Fruit fly (Drosophila melanogaster) whole organism, adult: ENCODE measurements around the gene Eip74EF.

ENCODE experiments used
- CG11617 ChIP-seq: fragments of 200-800 bp; sonication (Bioruptor generic); optimal IDR thresholded peaks from 2 replicates; lab custom pipeline; 2017; ENCODE audit warnings: mild to moderate bottlenecking, missing biosample characterization, missing genetic modification reagents, missing genetic modification characterization
- CG12768 ChIP-seq: fragments of 200-800 bp; sonication (Bioruptor generic); optimal IDR thresholded peaks from 2 replicates; lab custom pipeline; 2017; ENCODE audit warnings: missing biosample characterization, missing genetic modification characterization, mild to moderate bottlenecking, moderate library complexity, missing genetic modification reagents
- CG14711 ChIP-seq: fragments of 200-800 bp; sonication (Bioruptor generic); optimal IDR thresholded peaks from 2 replicates; lab custom pipeline; 2018; ENCODE audit warnings: missing biosample characterization, mild to moderate bottlenecking, missing genetic modification characterization, moderate library complexity
- CG1620 ChIP-seq: fragments of 200-800 bp; sonication (Bioruptor generic); optimal IDR thresholded peaks from 2 replicates; lab custom pipeline; 2016; ENCODE audit warnings: missing biosample characterization, missing genetic modification characterization
- CG33017 ChIP-seq: fragments of 200-800 bp; sonication (Bioruptor generic); optimal IDR thresholded peaks from 2 replicates; lab custom pipeline; 2018; ENCODE audit warnings: missing biosample characterization, mild to moderate bottlenecking, missing genetic modification characterization, moderate library complexity
- CG5204 ChIP-seq: fragments of 200-800 bp; sonication (Bioruptor generic); optimal IDR thresholded peaks from 2 replicates; lab custom pipeline; 2016; ENCODE audit warnings: missing biosample characterization, missing genetic modification characterization
- CG7045 ChIP-seq: fragments of 200-800 bp; sonication (Bioruptor generic); optimal IDR thresholded peaks from 2 replicates; lab custom pipeline; 2017; ENCODE audit warnings: missing biosample characterization, mild to moderate bottlenecking, missing genetic modification characterization
- CG7101 ChIP-seq: fragments of 200-800 bp; sonication (Bioruptor generic); optimal IDR thresholded peaks from 2 replicates; lab custom pipeline; 2018; ENCODE audit warnings: missing biosample characterization, mild to moderate bottlenecking, missing genetic modification characterization, moderate library complexity
- Clk ChIP-seq: fragments of 200-800 bp; sonication (Bioruptor generic); optimal IDR thresholded peaks from 2 replicates; lab custom pipeline; 2017; ENCODE audit warnings: missing biosample characterization, missing genetic modification characterization
- Crg-1 ChIP-seq: fragments of 200-800 bp; sonication (Bioruptor generic); optimal IDR thresholded peaks from 2 replicates; lab custom pipeline; 2016; ENCODE audit warnings: missing biosample characterization, missing genetic modification characterization
- Hr96 ChIP-seq: fragments of 200-800 bp; sonication (Bioruptor generic); optimal IDR thresholded peaks from 2 replicates; lab custom pipeline; 2016; ENCODE audit warnings: missing biosample characterization, missing genetic modification characterization
- Mnt ChIP-seq: fragments of 200-800 bp; sonication (Bioruptor generic); optimal IDR thresholded peaks from 2 replicates; lab custom pipeline; 2016; ENCODE audit warnings: missing biosample characterization, mild to moderate bottlenecking, missing genetic modification characterization
- bab1 ChIP-seq: fragments of 200-800 bp; sonication (Bioruptor generic); optimal IDR thresholded peaks from 3 replicates; lab custom pipeline; 2019; ENCODE audit warnings: missing biosample characterization, mild to moderate bottlenecking, missing genetic modification characterization, moderate library complexity
- cic ChIP-seq: fragments of 200-800 bp; sonication (Bioruptor generic); optimal IDR thresholded peaks from 2 replicates; lab custom pipeline; 2017; ENCODE audit warnings: missing biosample characterization, mild to moderate bottlenecking, missing genetic modification characterization, moderate library complexity
- cnc ChIP-seq, 2 experiments: fragments of >200 bp; optimal IDR thresholded peaks; 2 replicates each; lab custom pipeline; 2017
- kay ChIP-seq: fragments of 200-800 bp; sonication (Bioruptor generic); peaks from one replicate; lab custom pipeline; 2016; ENCODE audit warnings: missing biosample characterization, missing genetic modification characterization, borderline replicate concordance
- ovo ChIP-seq: fragments of 200-800 bp; sonication (Bioruptor generic); optimal IDR thresholded peaks from 2 replicates; lab custom pipeline; 2016; ENCODE audit warnings: missing biosample characterization, missing genetic modification characterization
- pad ChIP-seq: fragments of 200-800 bp; sonication (Bioruptor generic); optimal IDR thresholded peaks from 3 replicates; lab custom pipeline; 2017; ENCODE audit warnings: missing biosample characterization, missing genetic modification characterization, mild to moderate bottlenecking, moderate library complexity, missing genetic modification reagents
- tj ChIP-seq: fragments of 200-800 bp; sonication (Bioruptor generic); optimal IDR thresholded peaks from 3 replicates; lab custom pipeline; 2017; ENCODE audit warnings: missing biosample characterization, mild to moderate bottlenecking, missing genetic modification characterization, moderate library complexity
- toe ChIP-seq: fragments of 200-800 bp; sonication (Bioruptor generic); optimal IDR thresholded peaks from 2 replicates; lab custom pipeline; 2016; ENCODE audit warnings: missing biosample characterization, missing genetic modification characterization

Gene Eip74EF

dm6 chr3L:17616876-17617279, 2.2 kb downstream of the Eip74EF start:
- TF ChIP-seq toe (GFP tag; lab: Kevin White, UChicago): no peak
- peak; percentile 9 for TF ChIP-seq CG7045 (GFP tag; lab: Kevin White, UChicago)
- no peak for TF ChIP-seq Clk (GFP tag; lab: Kevin White, UChicago)
- no peak for TF ChIP-seq tj (GFP tag; lab: Kevin White, UChicago)
- TF ChIP-seq Mnt (GFP tag; lab: Kevin White, UChicago): peak; percentile 62
- no peak for TF ChIP-seq Hr96 (GFP tag; lab: Kevin White, UChicago)
- no peak for TF ChIP-seq CG1620 (GFP tag; lab: Kevin White, UChicago)
- peak; percentile 5 for TF ChIP-seq CG7101 (tag; lab: Kevin White, UChicago)
- peak; percentile 39 for TF ChIP-seq Crg-1 (GFP tag; lab: Kevin White, UChicago)
- peak; percentile 33 for TF ChIP-seq CG33017 (tag; lab: Kevin White, UChicago)
- TF ChIP-seq CG12768: peak; percentile 76
- peak; percentile 19 for TF ChIP-seq CG11617 (GFP tag; lab: Kevin White, UChicago)
- no peak for TF ChIP-seq CG5204
- peak; percentile 92 for TF ChIP-seq cic (GFP tag; lab: Kevin White, UChicago)
- peak; percentile 10 for TF ChIP-seq pad
- no peak for TF ChIP-seq bab1 (GFP tag; lab: Kevin White, UChicago)
- no peak for TF ChIP-seq kay (GFP tag; lab: Kevin White, UChicago)
- no peak for TF ChIP-seq cnc (optimal IDR thresholded peaks at IDR 0.05; lab: Kevin White, UChicago)
- no peak for TF ChIP-seq CG14711 (tag; lab: Kevin White, UChicago)
- TF ChIP-seq ovo (GFP tag; lab: Kevin White, UChicago): peak; percentile 78

dm6 chr3L:17615838-17616237, 3.3 kb downstream of the Eip74EF start:
- TF ChIP-seq CG14711 (tag; lab: Kevin White, UChicago) (no peak), CG11617 (GFP tag; lab: Kevin White, UChicago) (no peak), CG7101 (tag; lab: Kevin White, UChicago) (no peak), cnc (optimal IDR thresholded peaks at IDR 0.05; lab: Kevin White, UChicago) (no peak), CG1620 (GFP tag; lab: Kevin White, UChicago) (no peak), Hr96 (GFP tag; lab: Kevin White, UChicago) (no peak), Mnt (GFP tag; lab: Kevin White, UChicago) (no peak)

DNA sequence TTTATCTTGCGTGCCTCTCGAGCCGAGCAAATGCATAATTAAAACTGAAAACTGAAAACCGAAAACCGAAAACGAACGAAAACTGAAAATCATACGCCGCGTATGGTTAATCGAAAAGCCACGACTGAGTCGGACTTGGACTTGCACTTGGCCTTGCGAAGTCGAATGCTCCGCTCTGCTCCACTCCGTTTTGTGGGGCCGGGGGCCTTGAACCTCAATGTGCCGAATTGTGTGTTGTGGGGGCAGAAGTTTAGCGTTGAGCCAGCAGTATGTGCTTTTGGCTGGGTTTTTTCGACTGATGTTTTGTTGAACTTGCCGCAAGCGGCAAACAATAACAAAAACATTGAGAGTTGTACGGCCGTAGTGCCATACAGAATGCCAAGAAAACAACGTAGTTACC, 3.8 kb downstream of the Eip74EF start:
- TF ChIP-seq kay (GFP tag; lab: Kevin White, UChicago) (no peak), tj (GFP tag; lab: Kevin White, UChicago) (peak; percentile 43), CG7045 (GFP tag; lab: Kevin White, UChicago) (no peak), pad (no peak)

dm6 chr3L:17613972-17614384, 5.1 kb downstream of the Eip74EF start:
- no peak for TF ChIP-seq CG14711 (tag; lab: Kevin White, UChicago)
- TF ChIP-seq tj (GFP tag; lab: Kevin White, UChicago): peak; percentile 68

DNA sequence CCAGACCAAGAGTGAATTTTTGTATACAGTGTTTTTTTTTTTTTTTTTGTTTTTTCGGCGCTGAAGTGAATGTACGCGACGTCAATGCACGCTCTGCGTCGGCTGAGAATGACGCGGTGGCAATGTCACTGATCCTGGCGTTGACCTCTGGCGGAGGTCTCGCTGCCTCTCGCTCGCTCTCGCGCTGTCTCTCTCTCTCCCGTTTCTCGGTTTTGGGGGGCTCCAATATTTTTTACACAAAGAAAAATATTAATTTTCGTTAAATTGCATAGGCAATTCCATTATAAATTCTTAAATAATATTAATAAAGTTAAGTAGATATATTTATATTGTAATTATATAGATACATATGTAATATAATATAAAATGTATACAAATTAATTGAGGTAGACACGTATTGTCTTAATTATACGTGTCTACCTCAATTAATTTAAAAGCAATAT, 5.8 kb downstream of the Eip74EF start:
- TF ChIP-seq ovo (GFP tag; lab: Kevin White, UChicago) (no peak), kay (GFP tag; lab: Kevin White, UChicago) (no peak), CG1620 (GFP tag; lab: Kevin White, UChicago) (no peak), CG7045 (GFP tag; lab: Kevin White, UChicago) (no peak), CG5204 (no peak), Hr96 (GFP tag; lab: Kevin White, UChicago) (no peak), cnc (optimal IDR thresholded peaks at IDR 0.05; lab: Kevin White, UChicago) (no peak), CG12768 (no peak)

DNA sequence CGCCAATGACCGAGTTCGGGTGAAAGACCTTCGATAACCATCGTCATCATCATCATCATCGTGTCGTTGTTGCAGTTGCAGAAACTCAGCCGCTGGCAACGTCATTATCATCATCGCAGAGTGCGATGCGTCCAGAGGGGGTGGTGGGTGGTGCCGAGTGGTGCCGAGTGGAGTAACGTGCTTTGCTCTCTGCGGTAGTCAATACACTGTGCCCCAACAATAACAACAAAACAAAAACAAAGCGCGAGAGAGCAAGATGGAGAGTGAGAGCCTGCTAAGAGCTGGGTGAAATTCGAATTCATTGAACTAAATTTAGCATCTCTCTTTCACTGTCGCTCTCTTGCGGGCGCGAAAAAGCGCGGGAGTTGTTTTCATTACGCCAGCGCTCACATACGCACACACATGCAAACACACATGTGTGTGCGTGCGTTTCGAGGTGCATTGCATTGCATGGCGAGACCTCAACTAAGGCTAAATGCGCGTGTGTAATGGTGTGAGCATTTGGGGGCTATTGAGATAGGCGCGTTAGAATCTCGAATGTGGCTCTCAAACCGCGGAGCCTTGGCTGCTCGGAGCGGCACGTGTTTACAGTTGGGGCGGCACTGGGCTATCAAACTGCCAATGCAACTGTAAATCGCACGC, 7.1 kb downstream of the Eip74EF start:
- TF ChIP-seq cnc (optimal IDR thresholded peaks at IDR 0.05; lab: Kevin White, UChicago): no peak
- TF ChIP-seq bab1 (GFP tag; lab: Kevin White, UChicago): peak; percentile 8
- TF ChIP-seq tj (GFP tag; lab: Kevin White, UChicago): peak; percentile 27
- peak; percentile 97 for TF ChIP-seq Mnt (GFP tag; lab: Kevin White, UChicago)
- peak; percentile 49 for TF ChIP-seq CG33017 (tag; lab: Kevin White, UChicago)
- no peak for TF ChIP-seq CG1620 (GFP tag; lab: Kevin White, UChicago)
- peak; percentile 75 for TF ChIP-seq ovo (GFP tag; lab: Kevin White, UChicago)
- TF ChIP-seq Clk (GFP tag; lab: Kevin White, UChicago): peak; percentile 53
- TF ChIP-seq CG7101 (tag; lab: Kevin White, UChicago): peak; percentile 29
- peak; percentile 88 for TF ChIP-seq cic (GFP tag; lab: Kevin White, UChicago)
- no peak for TF ChIP-seq CG11617 (GFP tag; lab: Kevin White, UChicago)
- TF ChIP-seq Crg-1 (GFP tag; lab: Kevin White, UChicago): peak; percentile 7
- TF ChIP-seq CG14711 (tag; lab: Kevin White, UChicago): no peak
- peak; percentile 84 for TF ChIP-seq CG12768
- no peak for TF ChIP-seq Hr96 (GFP tag; lab: Kevin White, UChicago)
- no peak for TF ChIP-seq CG5204
- peak; percentile 30 for TF ChIP-seq pad
- no peak for TF ChIP-seq toe (GFP tag; lab: Kevin White, UChicago)
- no peak for TF ChIP-seq kay (GFP tag; lab: Kevin White, UChicago)
- peak; percentile 33 for TF ChIP-seq CG7045 (GFP tag; lab: Kevin White, UChicago)
